Worm (Caenorhabditis elegans): ENCODE data around the gene F35B12.9.

Gene F35B12.9

DNA sequence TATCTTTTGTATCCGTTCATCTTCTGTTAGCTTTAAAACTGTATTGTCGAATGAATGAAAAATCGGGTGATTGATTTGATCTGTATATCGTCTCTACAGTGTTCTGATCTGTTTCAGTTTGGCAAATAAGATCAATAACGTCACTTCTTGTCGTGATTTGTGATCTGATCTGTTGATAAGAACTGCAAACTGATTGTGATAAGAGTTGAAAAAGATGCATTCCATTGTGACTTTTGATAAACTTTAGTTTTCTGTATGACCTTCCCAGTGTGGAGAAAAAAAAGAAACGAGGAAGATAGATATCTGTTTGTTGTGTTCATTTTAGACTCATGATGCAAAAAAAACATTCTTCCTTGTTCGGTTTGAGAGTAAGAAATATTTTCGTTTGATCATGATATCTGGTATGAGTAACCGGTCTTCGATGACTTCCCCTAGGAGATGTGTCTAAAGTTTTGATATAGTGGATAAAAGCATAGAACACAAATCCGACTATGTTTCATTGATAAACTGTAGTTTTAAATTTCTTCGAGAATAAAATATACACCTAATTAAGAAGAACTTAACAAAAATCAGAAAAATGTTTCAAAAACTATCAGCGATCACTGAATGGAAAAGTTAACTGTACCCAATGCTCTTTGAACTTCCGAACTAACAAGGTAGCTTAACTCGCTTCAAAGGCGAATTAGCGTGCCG lies 14.0 kb downstream of the F35B12.9 start:
- TF ChIP-seq elt-1 (tag; optimal IDR thresholded peaks at IDR 0.05; ENCODE audit: borderline replicate concordance, insufficient read depth) (peak; percentile 67), hlh-1 (tag; optimal IDR thresholded peaks at IDR 0.05) (no peak)

DNA sequence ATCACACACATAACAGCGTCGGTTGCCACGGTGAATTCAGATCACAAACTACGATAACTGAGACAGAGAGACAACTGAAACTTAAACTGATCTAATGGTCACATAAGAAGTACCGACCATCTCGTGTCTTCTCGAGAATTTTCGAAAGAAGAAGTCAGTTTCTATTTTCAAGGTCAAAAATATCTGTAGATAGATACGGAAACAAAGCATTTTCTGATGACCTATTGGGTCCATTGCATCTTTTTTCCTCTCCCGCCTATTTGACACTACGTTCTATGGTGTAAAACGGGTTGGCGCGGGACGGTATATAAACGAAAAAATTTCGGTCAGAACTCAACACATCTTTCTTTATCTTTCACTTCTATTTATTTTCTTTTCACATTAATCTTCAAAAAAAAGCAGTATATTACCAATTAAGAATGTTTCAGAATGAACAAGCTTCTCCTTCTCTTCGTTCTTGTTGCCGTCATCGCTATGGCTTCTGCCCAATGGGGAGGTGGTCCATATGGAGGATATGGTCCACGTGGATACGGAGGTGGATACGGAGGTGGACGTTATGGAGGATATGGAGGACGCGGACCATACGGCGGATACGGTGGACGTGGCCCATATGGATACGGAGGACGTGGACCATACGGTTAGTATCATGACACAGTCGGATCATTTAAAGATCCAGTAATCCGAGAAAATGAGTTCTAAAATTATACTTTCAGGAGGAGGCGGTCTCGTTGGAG lies 15.1 kb downstream of the F35B12.9 start, which contains the start of gene nlp-24:
TSS of gene nlp-24 (plus strand) at position 429 of the 734 bp plus-strand sequence.
- TF ChIP-seq ceh-39 (tag; optimal IDR thresholded peaks at IDR 0.05) (no peak), unc-120 (tag; optimal IDR thresholded peaks at IDR 0.05; ENCODE audit: poor library complexity, severe bottlenecking) (no peak), nhr-12 (tag; optimal IDR thresholded peaks at IDR 0.05) (no peak)

DNA sequence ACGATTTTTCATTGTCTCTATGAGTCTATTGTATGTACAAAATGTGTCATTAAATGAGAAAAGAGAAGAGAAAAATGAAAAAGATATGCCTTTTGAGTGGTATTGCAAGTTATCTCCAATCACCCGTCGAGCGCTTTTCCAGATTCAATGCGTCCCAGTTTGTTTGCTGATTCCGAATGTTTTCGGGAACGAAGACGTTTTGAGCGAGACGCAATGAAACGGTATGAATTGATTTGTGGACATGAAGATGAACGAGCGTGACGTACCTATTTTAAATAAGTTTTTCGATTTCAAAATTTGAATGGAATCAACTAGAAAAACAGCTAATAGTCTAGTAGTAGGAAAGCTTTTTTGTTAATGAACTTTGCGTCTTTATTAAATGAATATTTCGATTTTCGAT lies 15.8 kb downstream of the F35B12.9 start:
- no peak for TF ChIP-seq unc-62 (GFP tag; optimal IDR thresholded peaks at IDR 0.05)
- TF ChIP-seq lin-32 (GFP tag; optimal IDR thresholded peaks at IDR 0.05) = no peak
- TF ChIP-seq mab-5 (tag; optimal IDR thresholded peaks at IDR 0.05) = no peak
- TF ChIP-seq M03D4.4 (tag; optimal IDR thresholded peaks at IDR 0.05) = no peak
- TF ChIP-seq mls-2 (tag; optimal IDR thresholded peaks at IDR 0.05) = no peak
- TF ChIP-seq sem-2 (GFP tag; optimal IDR thresholded peaks at IDR 0.05) = no peak
- TF ChIP-seq nhr-12 (tag; optimal IDR thresholded peaks at IDR 0.05) = no peak
- no peak for TF ChIP-seq bed-3 (GFP tag; optimal IDR thresholded peaks at IDR 0.05)
- TF ChIP-seq elt-3 (tag; optimal IDR thresholded peaks at IDR 0.05) = no peak
- TF ChIP-seq cnd-1 (tag; optimal IDR thresholded peaks at IDR 0.05) = no peak
- no peak for TF ChIP-seq unc-39 (tag; optimal IDR thresholded peaks at IDR 0.05)
- TF ChIP-seq ham-2 (GFP tag; optimal IDR thresholded peaks at IDR 0.05) = no peak

- TF ChIP-seq mls-2 (tag; optimal IDR thresholded peaks at IDR 0.05) = no peak
- TF ChIP-seq ham-2 (GFP tag; optimal IDR thresholded peaks at IDR 0.05) = no peak
- no peak for TF ChIP-seq ceh-39 (tag; optimal IDR thresholded peaks at IDR 0.05)
- no peak for TF ChIP-seq bed-3 (GFP tag; optimal IDR thresholded peaks at IDR 0.05)
- no peak for TF ChIP-seq lin-13 (tag; optimal IDR thresholded peaks at IDR 0.05)
- TF ChIP-seq tbx-8 (GFP tag; optimal IDR thresholded peaks at IDR 0.05) = no peak
- no peak for TF ChIP-seq lsy-2 (tag; optimal IDR thresholded peaks at IDR 0.05)
- TF ChIP-seq hlh-1 (tag; optimal IDR thresholded peaks at IDR 0.05) = no peak
- TF ChIP-seq ceh-43 (GFP tag; optimal IDR thresholded peaks at IDR 0.05) = no peak
- TF ChIP-seq mep-1 (tag; optimal IDR thresholded peaks at IDR 0.05) = no peak
- no peak for TF ChIP-seq pha-4 (tag; optimal IDR thresholded peaks at IDR 0.05)
- TF ChIP-seq sptf-1 (tag; optimal IDR thresholded peaks at IDR 0.05) = no peak
- no peak for TF ChIP-seq nhr-237 (tag; optimal IDR thresholded peaks at IDR 0.05)
Observed at ce11 chrV:11618173-11618572, 17.2 kb downstream of the F35B12.9 start, which contains the start of gene glb-15. TSS of gene glb-15 (minus strand) at chrV:11618273.

DNA sequence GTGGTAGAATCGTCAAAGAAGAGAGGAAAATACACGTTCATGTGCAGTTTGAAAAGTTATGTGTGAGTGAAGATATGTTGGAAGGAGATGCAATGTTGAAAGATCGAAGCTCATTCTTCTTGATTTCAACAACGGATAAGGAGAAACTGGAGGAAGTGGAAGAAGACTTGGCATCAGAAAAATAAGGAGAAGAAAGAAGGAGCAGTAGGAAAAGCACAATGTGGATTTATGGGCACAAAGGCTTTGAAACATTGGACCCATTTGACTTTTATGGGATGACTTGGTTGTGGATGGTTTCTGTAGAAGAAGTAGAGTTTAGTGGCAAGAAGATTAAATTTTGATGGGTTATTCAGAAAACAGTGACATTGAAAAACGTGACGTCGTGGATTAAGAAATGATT lies 19.1 kb downstream of the F35B12.9 start:
- no peak for TF ChIP-seq ham-2 (GFP tag; optimal IDR thresholded peaks at IDR 0.05)
- TF ChIP-seq nhr-76 (tag; optimal IDR thresholded peaks at IDR 0.05) = no peak
- no peak for TF ChIP-seq snpc-4 (tag; optimal IDR thresholded peaks at IDR 0.05)
- no peak for TF ChIP-seq bed-3 (GFP tag; optimal IDR thresholded peaks at IDR 0.05)
- no peak for TF ChIP-seq sem-2 (GFP tag; optimal IDR thresholded peaks at IDR 0.05)
- TF ChIP-seq ceh-43 (GFP tag; optimal IDR thresholded peaks at IDR 0.05) = no peak
- TF ChIP-seq mab-5 (tag; optimal IDR thresholded peaks at IDR 0.05) = no peak
- TF ChIP-seq blmp-1 (tag; optimal IDR thresholded peaks at IDR 0.05) = no peak
- no peak for TF ChIP-seq mep-1 (tag; optimal IDR thresholded peaks at IDR 0.05)
- TF ChIP-seq mls-2 (tag; optimal IDR thresholded peaks at IDR 0.05) = no peak
- TF ChIP-seq flh-1 (GFP tag; optimal IDR thresholded peaks at IDR 0.05) = no peak

DNA sequence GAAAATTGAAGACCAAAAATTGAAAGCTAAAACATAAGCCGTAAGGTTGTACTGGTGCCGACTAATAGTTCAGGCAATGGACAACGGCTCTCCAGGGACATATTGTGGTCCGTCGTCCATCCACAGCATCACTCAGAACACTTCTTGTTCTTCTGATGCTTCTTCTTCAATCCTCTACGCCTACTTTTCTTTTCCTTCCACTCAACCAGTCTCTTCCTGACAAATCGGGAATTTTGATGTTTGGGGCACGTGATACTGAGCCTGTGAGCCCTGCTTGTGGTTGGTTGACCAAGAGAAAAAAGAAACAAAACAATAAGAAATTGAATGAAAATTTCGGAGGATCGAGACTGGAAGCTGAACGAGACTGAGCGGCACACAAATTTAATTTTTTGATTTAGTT lies 20.3 kb downstream of the F35B12.9 start:
- TF ChIP-seq lsy-2 (tag; optimal IDR thresholded peaks at IDR 0.05) = no peak
- TF ChIP-seq mep-1 (tag; optimal IDR thresholded peaks at IDR 0.05) = no peak
- no peak for TF ChIP-seq M03D4.4 (tag; optimal IDR thresholded peaks at IDR 0.05)
- TF ChIP-seq zip-8 (tag; optimal IDR thresholded peaks at IDR 0.05) = no peak
- TF ChIP-seq sem-2 (GFP tag; optimal IDR thresholded peaks at IDR 0.05) = no peak
- no peak for TF ChIP-seq lin-13 (tag; optimal IDR thresholded peaks at IDR 0.05)
- TF ChIP-seq ceh-83 (GFP tag; optimal IDR thresholded peaks at IDR 0.05) = no peak
- no peak for TF ChIP-seq ceh-43 (GFP tag; optimal IDR thresholded peaks at IDR 0.05)
- TF ChIP-seq cnd-1 (tag; optimal IDR thresholded peaks at IDR 0.05) = no peak
- no peak for TF ChIP-seq nhr-2 (tag; optimal IDR thresholded peaks at IDR 0.05)
